Fruit fly (Drosophila melanogaster) whole organism, embryonic: ENCODE data around the gene CG7646.

Source experiments
- Ada2b ChIP-seq: fragments of 200-800 bp; sonication (Bioruptor generic); IDR thresholded peaks from 2 replicates; pipeline ENCODE4 v1.3.6; 2022; ENCODE audit warnings: missing biosample characterization, missing genetic modification characterization
- Awh ChIP-seq: fragments of 200-800 bp; sonication (Bioruptor generic); IDR thresholded peaks from 2 replicates; pipeline ENCODE4, ENCODE4 v1.3.6; 2022; ENCODE audit warnings: missing biosample characterization, missing genetic modification characterization
- B-H2 ChIP-seq: fragments of 200-800 bp; sonication (Bioruptor generic); optimal IDR thresholded peaks from 2 replicates; lab custom pipeline; 2018; ENCODE audit warnings: missing biosample characterization, mild to moderate bottlenecking, missing genetic modification characterization
- CG10267 ChIP-seq: fragments of 200-800 bp; sonication (Bioruptor generic); optimal IDR thresholded peaks from 2 replicates; lab custom pipeline; 2018; ENCODE audit warnings: missing biosample characterization, mild to moderate bottlenecking, missing genetic modification characterization, moderate library complexity
- CG11504 ChIP-seq: fragments of 200-800 bp; sonication (Bioruptor generic); optimal IDR thresholded peaks from 3 replicates; lab custom pipeline; 2019; ENCODE audit warnings: missing biosample characterization, mild to moderate bottlenecking, missing genetic modification characterization, moderate library complexity
- CG13296 ChIP-seq: fragments of 200-800 bp; sonication (Bioruptor generic); optimal IDR thresholded peaks from 3 replicates; lab custom pipeline; 2018; ENCODE audit warnings: missing biosample characterization, mild to moderate bottlenecking, missing genetic modification characterization
- CG14860 ChIP-seq: fragments of 200-800 bp; sonication (Bioruptor generic); IDR thresholded peaks from 3 replicates; pipeline ENCODE4 v1.3.6; 2022; ENCODE audit warnings: missing biosample characterization, missing genetic modification characterization; ENCODE audit not compliant: partially characterized antibody
- CG1603 ChIP-seq: fragments of 200-800 bp; sonication (Bioruptor generic); optimal IDR thresholded peaks from 2 replicates; lab custom pipeline; 2019; ENCODE audit warnings: missing biosample characterization, mild to moderate bottlenecking, missing genetic modification characterization, moderate library complexity
- CG18476 ChIP-seq: fragments of 200-800 bp; sonication (Bioruptor generic); optimal IDR thresholded peaks from 2 replicates; lab custom pipeline; 2016; ENCODE audit warnings: missing biosample characterization, mild to moderate bottlenecking, missing genetic modification characterization
- CG30403 ChIP-seq: fragments of 200-800 bp; sonication (Bioruptor generic); optimal IDR thresholded peaks from 3 replicates; lab custom pipeline; 2016; ENCODE audit warnings: missing biosample characterization, missing genetic modification characterization
- CG30431 ChIP-seq: fragments of 200-800 bp; sonication (Bioruptor generic); optimal IDR thresholded peaks from 2 replicates; lab custom pipeline; 2017; ENCODE audit warnings: missing biosample characterization, missing genetic modification characterization
- CG31388 ChIP-seq: fragments of 200-800 bp; sonication (Bioruptor generic); optimal IDR thresholded peaks from 2 replicates; lab custom pipeline; 2016; ENCODE audit warnings: missing biosample characterization, missing genetic modification characterization
- CG34376 ChIP-seq: fragments of 200-800 bp; sonication (Bioruptor generic); optimal IDR thresholded peaks from 2 replicates; lab custom pipeline; 2018; ENCODE audit warnings: missing biosample characterization, mild to moderate bottlenecking, missing genetic modification characterization
- CG3847 ChIP-seq: fragments of 200-800 bp; sonication (Bioruptor generic); IDR thresholded peaks from 2 replicates; pipeline ENCODE4 v1.3.6; 2022; ENCODE audit warnings: missing biosample characterization, missing genetic modification characterization
- CG4617 ChIP-seq: fragments of 200-800 bp; sonication (Bioruptor generic); optimal IDR thresholded peaks from 3 replicates; lab custom pipeline; 2016; ENCODE audit warnings: missing biosample characterization, missing genetic modification characterization, borderline replicate concordance
- CG4730 ChIP-seq: fragments of 200-800 bp; sonication (Bioruptor generic); IDR thresholded peaks from 2 replicates; pipeline ENCODE4 v1.3.6; 2022; ENCODE audit warnings: missing biosample characterization, missing genetic modification characterization
- CG6683 ChIP-seq: fragments of 200-800 bp; sonication (Bioruptor generic); optimal IDR thresholded peaks from 2 replicates; lab custom pipeline; 2017; ENCODE audit warnings: missing biosample characterization, mild to moderate bottlenecking, missing genetic modification characterization, missing genetic modification reagents
- CG6791 ChIP-seq: fragments of 200-800 bp; sonication (Bioruptor generic); IDR thresholded peaks from 3 replicates; pipeline ENCODE4 v1.3.6; 2022; ENCODE audit warnings: missing biosample characterization, missing genetic modification characterization; ENCODE audit not compliant: partially characterized antibody
- CG6813 ChIP-seq: fragments of 200-800 bp; sonication (Bioruptor generic); optimal IDR thresholded peaks from 2 replicates; lab custom pipeline; 2017; ENCODE audit warnings: missing biosample characterization, missing genetic modification characterization, mild to moderate bottlenecking, moderate library complexity, missing genetic modification reagents
- CG7372 ChIP-seq: fragments of 200-800 bp; sonication (Bioruptor generic); IDR thresholded peaks from 2 replicates; pipeline ENCODE4 v1.3.6; 2022; ENCODE audit warnings: missing biosample characterization, missing genetic modification characterization
- CHES-1-like ChIP-seq: fragments of 200-800 bp; sonication (Bioruptor generic); optimal IDR thresholded peaks from 2 replicates; lab custom pipeline; 2016; ENCODE audit warnings: missing biosample characterization, missing genetic modification characterization
- D19A ChIP-seq: fragments of 200-800 bp; optimal IDR thresholded peaks from 3 replicates; lab custom pipeline; 2019; ENCODE audit warnings: missing biosample characterization, mild to moderate bottlenecking, missing genetic modification characterization, moderate library complexity
- Elba2 ChIP-seq: fragments of 200-800 bp; sonication (Bioruptor generic); optimal IDR thresholded peaks from 3 replicates; lab custom pipeline; 2016; ENCODE audit warnings: missing biosample characterization, missing genetic modification characterization
- Fer2 ChIP-seq: fragments of 200-800 bp; sonication (Bioruptor generic); optimal IDR thresholded peaks from 2 replicates; lab custom pipeline; 2018; ENCODE audit warnings: missing biosample characterization, mild to moderate bottlenecking, missing genetic modification characterization, moderate library complexity
- Gug ChIP-seq: fragments of 200-800 bp; sonication (Bioruptor generic); IDR thresholded peaks from 4 replicates; pipeline ENCODE4 v1.3.6; 2022; ENCODE audit warnings: missing biosample characterization, missing genetic modification characterization
- Hr78 ChIP-seq, 2 experiments: fragments of 200-800 bp in 1 of 2; fragments of >200 bp in 1 of 2; sonication (Bioruptor generic) in 1 of 2; optimal IDR thresholded peaks; 2 replicates each; lab custom pipeline; 2017 to 2019; ENCODE audit warnings: missing biosample characterization in 2 of 2, missing genetic modification characterization in 2 of 2, mild to moderate bottlenecking in 1 of 2, moderate library complexity in 1 of 2
- Mrtf ChIP-seq: fragments of 200-800 bp; sonication (Bioruptor generic); IDR thresholded peaks from 3 replicates; pipeline ENCODE4 v1.3.6; 2022; ENCODE audit warnings: missing biosample characterization, missing genetic modification characterization
- al ChIP-seq: fragments of 200-800 bp; sonication (Bioruptor generic); IDR thresholded peaks from 2 replicates; pipeline ENCODE4 v1.3.6; 2022; ENCODE audit warnings: missing biosample characterization, missing genetic modification characterization
- bsh ChIP-seq, 2 experiments: fragments of 200-800 bp; sonication (Bioruptor generic); optimal IDR thresholded peaks; 2 replicates each; lab custom pipeline; 2017 to 2018; ENCODE audit warnings: mild to moderate bottlenecking in 2 of 2, missing biosample characterization in 2 of 2, missing genetic modification characterization in 2 of 2, moderate library complexity in 1 of 2
- ems ChIP-seq: fragments of 200-800 bp; sonication (Bioruptor generic); optimal IDR thresholded peaks from 3 replicates; lab custom pipeline; 2016; ENCODE audit warnings: missing biosample characterization, missing genetic modification characterization
- hth ChIP-seq: fragments of >200 bp; optimal IDR thresholded peaks from 2 replicates; lab custom pipeline; 2017; ENCODE audit warnings: inconsistent platforms
- mld ChIP-seq: fragments of 200-800 bp; sonication (Bioruptor generic); IDR thresholded peaks from 3 replicates; pipeline ENCODE4 v1.3.6; 2022; ENCODE audit warnings: missing biosample characterization, missing genetic modification characterization; ENCODE audit not compliant: partially characterized antibody
- nerfin-2 ChIP-seq: fragments of 200-800 bp; sonication (Bioruptor generic); IDR thresholded peaks from 2 replicates; pipeline ENCODE4 v1.3.6; 2022; ENCODE audit warnings: missing biosample characterization, missing genetic modification characterization; ENCODE audit not compliant: partially characterized antibody
- odd ChIP-seq: fragments of 200-800 bp; sonication (Bioruptor generic); optimal IDR thresholded peaks from 2 replicates; lab custom pipeline; 2017; ENCODE audit warnings: missing biosample characterization, mild to moderate bottlenecking, missing genetic modification characterization
- onecut ChIP-seq: fragments of 200-800 bp; sonication (Bioruptor generic); IDR thresholded peaks from 2 replicates; pipeline ENCODE4 v1.3.6; 2022; ENCODE audit warnings: missing biosample characterization, missing genetic modification characterization
- otp ChIP-seq: fragments of 200-800 bp; sonication (Bioruptor generic); IDR thresholded peaks from 3 replicates; pipeline ENCODE4, ENCODE4 v1.3.6; 2022; ENCODE audit warnings: missing biosample characterization, missing genetic modification characterization
- salm ChIP-seq: fragments of 200-800 bp; sonication (Bioruptor generic); optimal IDR thresholded peaks from 2 replicates; lab custom pipeline; 2018; ENCODE audit warnings: missing biosample characterization, mild to moderate bottlenecking, missing genetic modification characterization
- sens-2 ChIP-seq: fragments of 200-800 bp; sonication (Bioruptor generic); IDR thresholded peaks from 2 replicates; pipeline ENCODE4 v1.3.6; 2022; ENCODE audit warnings: missing biosample characterization, missing genetic modification characterization
- shn ChIP-seq: fragments of 200-800 bp; sonication (Bioruptor generic); optimal IDR thresholded peaks from 3 replicates; lab custom pipeline; 2016; ENCODE audit warnings: missing biosample characterization, missing genetic modification characterization
- sim ChIP-seq: fragments of 200-800 bp; sonication (Bioruptor generic); IDR thresholded peaks from 2 replicates; pipeline ENCODE4 v1.3.6; 2022; ENCODE audit warnings: missing biosample characterization, missing genetic modification characterization
- sima ChIP-seq: fragments of 200-800 bp; sonication (Bioruptor generic); optimal IDR thresholded peaks from 2 replicates; lab custom pipeline; 2016; ENCODE audit warnings: missing biosample characterization, missing genetic modification characterization
- sob ChIP-seq: fragments of 200-800 bp; sonication (Bioruptor generic); IDR thresholded peaks from 2 replicates; pipeline ENCODE4 v1.3.6; 2022; ENCODE audit warnings: missing biosample characterization, missing genetic modification characterization
- stc ChIP-seq: fragments of 200-800 bp; sonication (Bioruptor generic); IDR thresholded peaks from 2 replicates; pipeline ENCODE4 v1.3.6; 2022; ENCODE audit warnings: missing biosample characterization, missing genetic modification characterization
- toy ChIP-seq: fragments of 200-800 bp; sonication (Bioruptor generic); IDR thresholded peaks from 2 replicates; pipeline ENCODE4 v1.3.6; 2022; ENCODE audit warnings: missing biosample characterization, missing genetic modification characterization
- vnd ChIP-seq: fragments of 200-800 bp; sonication (Bioruptor generic); IDR thresholded peaks from 3 replicates; pipeline ENCODE4 v1.3.6; 2022; ENCODE audit warnings: missing biosample characterization, missing genetic modification characterization; ENCODE audit not compliant: partially characterized antibody

CG7646 gene

dm6 chr3L:20005033-20005782 lies 13.5 kb downstream of the CG7646 start, which contains the start of gene kug (continued):
- TF ChIP-seq bsh (GFP tag; optimal IDR thresholded peaks at IDR 0.05; lab: Kevin White, UChicago) = no peak
- TF ChIP-seq al = no peak
- TF ChIP-seq vnd (GFP tag; lab: Robert Waterston, UW) = 0 out of 3 replicates have a peak, but pooled peaks have one; percentile 18
- 0 out of 3 replicates have a peak, but pooled peaks have one; percentile 27 for TF ChIP-seq CG6791
- peak; percentile 6 for TF ChIP-seq CG6813 (GFP tag; lab: Kevin White, UChicago)

- TF ChIP-seq mld (peak; percentile 99), odd (GFP tag; lab: Kevin White, UChicago) (peak; percentile 26), onecut (GFP tag; lab: Robert Waterston, UW) (peak; percentile 17; the same call in 1 of the 2 replicates), CG7372 (GFP tag; lab: Robert Waterston, UW) (no peak), CG10267 (peak; percentile 10), CG1603 (tag; lab: Kevin White, UChicago) (peak; percentile 79), otp (GFP tag; lab: Robert Waterston, UW) (no peak), CG4730 (GFP tag; lab: Robert Waterston, UW) (no peak), Ada2b (no peak), CG30403 (no peak), sens-2 (GFP tag; lab: Robert Waterston, UW) (no peak), nerfin-2 (GFP tag; lab: Robert Waterston, UW) (peak; percentile 100), Elba2 (GFP tag; lab: Kevin White, UChicago) (no peak), CG6683 (no peak), CHES-1-like (peak; percentile 12), shn (GFP tag; lab: Kevin White, UChicago) (no peak), Fer2 (tag; lab: Kevin White, UChicago) (no peak), CG13296 (GFP tag; lab: Kevin White, UChicago) (no peak), sob (GFP tag; lab: Robert Waterston, UW) (no peak), Gug (GFP tag; lab: Robert Waterston, UW) (no peak), CG14860 (peak; percentile 99), Awh (GFP tag; lab: Robert Waterston, UW) (no peak), CG11504 (tag; lab: Kevin White, UChicago) (no peak), CG3847 (GFP tag; lab: Robert Waterston, UW) (no peak), CG31388 (GFP tag; lab: Kevin White, UChicago) (no peak), Hr78 (GFP tag; optimal IDR thresholded peaks at IDR 0.05; lab: Kevin White, UChicago) (no peak), B-H2 (GFP tag; lab: Kevin White, UChicago) (no peak), salm (tag; lab: Kevin White, UChicago) (no peak), CG18476 (GFP tag; lab: Kevin White, UChicago) (no peak), CG4617 (GFP tag; lab: Kevin White, UChicago) (peak; percentile 28), D19A (tag; lab: Kevin White, UChicago) (no peak), toy (GFP tag; lab: Robert Waterston, UW) (no peak), CG34376 (GFP tag; lab: Kevin White, UChicago) (no peak), ems (GFP tag; lab: Kevin White, UChicago) (peak; percentile 3), Mrtf (GFP tag; lab: Robert Waterston, UW) (no peak), hth (no peak), CG30431 (no peak), stc (GFP tag; lab: Robert Waterston, UW) (no peak), sim (no peak), sima (GFP tag; lab: Kevin White, UChicago) (no peak)
Measured at dm6 chr3L:20006269-20007265, 14.9 kb downstream of the CG7646 start.
